Worm (Caenorhabditis elegans) whole organism, L3 larva: Measurements from ENCODE around the gene sft-1.

ENCODE experiments used
- ceh-16 ChIP-seq: sonication (generic microtip); optimal IDR thresholded peaks from 2 replicates; lab custom pipeline; 2017; ENCODE audit warnings: missing biosample characterization, missing genetic modification characterization
- ceh-82 ChIP-seq: fragments of 150-350 bp; optimal IDR thresholded peaks from 2 replicates; lab custom pipeline; 2014; ENCODE audit warnings: missing biosample characterization, missing genetic modification characterization
- jun-1 ChIP-seq: fragments of 150-350 bp; optimal IDR thresholded peaks from 2 replicates; lab custom pipeline; 2014; ENCODE audit warnings: missing biosample characterization, missing genetic modification reagents, missing genetic modification characterization
- lin-39 ChIP-seq: fragments of 150-350 bp; optimal IDR thresholded peaks from 2 replicates; lab custom pipeline; 2018; ENCODE audit warnings: missing biosample characterization, missing genetic modification reagents, missing genetic modification characterization
- nhr-28 ChIP-seq: fragments of 150-350 bp; optimal IDR thresholded peaks from 2 replicates; lab custom pipeline; 2014; ENCODE audit warnings: missing biosample characterization, missing genetic modification characterization
- nhr-76 ChIP-seq: fragments of 150-350 bp; sonication (generic microtip); optimal IDR thresholded peaks from 5 replicates; lab custom pipeline; 2014; ENCODE audit warnings: missing biosample characterization, missing genetic modification characterization
- snpc-4 ChIP-seq: fragments of 150-350 bp; optimal IDR thresholded peaks from 2 replicates; lab custom pipeline; 2014; ENCODE audit warnings: missing biosample characterization, missing genetic modification characterization

ce11 chrIII:3139144-3139543, 52.7 kb downstream of the sft-1 start, which contains the start of gene mec-12:
- no peak for TF ChIP-seq snpc-4 (tag; lab: Kevin White, UChicago)
- TF ChIP-seq ceh-16 (tag; lab: Kevin White, UChicago), result no peak
- TF ChIP-seq lin-39 (tag; lab: Kevin White, UChicago), result no peak
- TF ChIP-seq ceh-82 (tag; lab: Kevin White, UChicago), result no peak
- no peak for TF ChIP-seq nhr-28 (tag; lab: Kevin White, UChicago)
- TF ChIP-seq jun-1 (tag; lab: Kevin White, UChicago), result no peak
- TF ChIP-seq nhr-76 (tag; lab: Kevin White, UChicago), result no peak
